Fruit fly (Drosophila melanogaster): ENCODE measurements around the gene PpD3.

- TF ChIP-seq CG8478 (optimal IDR thresholded peaks at IDR 0.05) (no peak), psq (optimal IDR thresholded peaks at IDR 0.05) (no peak)
Measured at dm6 chr3R:9774821-9775220, 27.1 kb downstream of the PpD3 start, which contains the start of gene topi.
